Fruit fly (Drosophila melanogaster) whole organism, embryonic: ENCODE results near the gene ninaE.

ENCODE experiments used
- Ada2b ChIP-seq: fragments of 200-800 bp; sonication (Bioruptor generic); IDR thresholded peaks from 2 replicates; pipeline ENCODE4 v1.3.6; 2022; ENCODE audit warnings: missing biosample characterization, missing genetic modification characterization
- Aef1 ChIP-seq: fragments of 200-800 bp; sonication (Bioruptor generic); IDR thresholded peaks from 3 replicates; pipeline ENCODE4 v1.3.6; 2022; ENCODE audit warnings: missing biosample characterization, missing genetic modification characterization
- CG10959 ChIP-seq: fragments of 200-800 bp; sonication (Bioruptor generic); IDR thresholded peaks from 2 replicates; pipeline ENCODE4 v1.3.6; 2022; ENCODE audit warnings: missing biosample characterization, missing genetic modification characterization
- CG14965 ChIP-seq: fragments of 200-800 bp; sonication (Bioruptor generic); optimal IDR thresholded peaks from 2 replicates; lab custom pipeline; 2016; ENCODE audit warnings: missing biosample characterization, missing genetic modification characterization, borderline replicate concordance
- CG15011 ChIP-seq: fragments of 200-800 bp; sonication (Bioruptor generic); optimal IDR thresholded peaks from 3 replicates; lab custom pipeline; 2018; ENCODE audit warnings: missing biosample characterization, mild to moderate bottlenecking, missing genetic modification characterization
- CG15601 ChIP-seq: fragments of 200-800 bp; sonication (Bioruptor generic); optimal IDR thresholded peaks from 3 replicates; lab custom pipeline; 2019; ENCODE audit warnings: missing biosample characterization, mild to moderate bottlenecking, missing genetic modification characterization, moderate library complexity
- CG1792 ChIP-seq: fragments of 200-800 bp; sonication (Bioruptor generic); optimal IDR thresholded peaks from 2 replicates; lab custom pipeline; 2016; ENCODE audit warnings: missing biosample characterization, missing genetic modification characterization
- CG18011 ChIP-seq: fragments of 200-800 bp; sonication (Bioruptor generic); optimal IDR thresholded peaks from 2 replicates; lab custom pipeline; 2017; ENCODE audit warnings: missing biosample characterization, missing genetic modification characterization, mild to moderate bottlenecking, moderate library complexity, missing genotype
- CG18764 ChIP-seq: fragments of 200-800 bp; sonication (Bioruptor generic); optimal IDR thresholded peaks from 3 replicates; lab custom pipeline; 2016; ENCODE audit warnings: missing biosample characterization, missing genetic modification characterization
- CG2116 ChIP-seq: fragments of 200-800 bp; sonication (Bioruptor generic); optimal IDR thresholded peaks from 3 replicates; lab custom pipeline; 2018; ENCODE audit warnings: missing biosample characterization, mild to moderate bottlenecking, missing genetic modification characterization
- CG3065 ChIP-seq: fragments of 200-800 bp; sonication (Bioruptor generic); optimal IDR thresholded peaks from 2 replicates; lab custom pipeline; 2016; ENCODE audit warnings: missing biosample characterization, missing genetic modification characterization
- CG31224 ChIP-seq: fragments of 200-800 bp; sonication (Bioruptor generic); IDR thresholded peaks from 2 replicates; pipeline ENCODE4 v1.3.6; 2022; ENCODE audit warnings: missing biosample characterization, missing genetic modification characterization
- CG31388 ChIP-seq: fragments of 200-800 bp; sonication (Bioruptor generic); optimal IDR thresholded peaks from 2 replicates; lab custom pipeline; 2016; ENCODE audit warnings: missing biosample characterization, missing genetic modification characterization
- CG34224 ChIP-seq: fragments of 200-800 bp; sonication (Bioruptor generic); IDR thresholded peaks from 3 replicates; pipeline ENCODE4 v1.3.6; 2022; ENCODE audit warnings: missing biosample characterization, missing genetic modification characterization; ENCODE audit not compliant: partially characterized antibody
- CG4282 ChIP-seq: fragments of 200-800 bp; sonication (Bioruptor generic); optimal IDR thresholded peaks from 2 replicates; lab custom pipeline; 2016; ENCODE audit warnings: missing biosample characterization, missing genetic modification characterization
- CG4360 ChIP-seq: fragments of 200-800 bp; sonication (Bioruptor generic); IDR thresholded peaks from 2 replicates; pipeline ENCODE4 v1.3.6; 2022; ENCODE audit warnings: missing biosample characterization, missing genetic modification characterization
- CG4404 ChIP-seq: fragments of 200-800 bp; sonication (Bioruptor generic); IDR thresholded peaks from 2 replicates; pipeline ENCODE4 v1.3.6; 2022; ENCODE audit warnings: missing biosample characterization, missing genetic modification characterization
- CG4820 ChIP-seq: fragments of 200-800 bp; sonication (Bioruptor generic); optimal IDR thresholded peaks from 3 replicates; lab custom pipeline; 2016; ENCODE audit warnings: missing biosample characterization, missing genetic modification characterization
- CG6791 ChIP-seq: fragments of 200-800 bp; sonication (Bioruptor generic); IDR thresholded peaks from 3 replicates; pipeline ENCODE4 v1.3.6; 2022; ENCODE audit warnings: missing biosample characterization, missing genetic modification characterization; ENCODE audit not compliant: partially characterized antibody
- CG8388 ChIP-seq: fragments of 200-800 bp; sonication (Bioruptor generic); optimal IDR thresholded peaks from 2 replicates; lab custom pipeline; 2019; ENCODE audit warnings: missing biosample characterization, mild to moderate bottlenecking, missing genetic modification characterization, moderate library complexity
- CG9215 ChIP-seq: fragments of 200-800 bp; sonication (Bioruptor generic); IDR thresholded peaks from 2 replicates; pipeline ENCODE4 v1.3.6; 2022; ENCODE audit warnings: missing biosample characterization, missing genetic modification characterization
- CG9609 ChIP-seq: fragments of 200-800 bp; sonication (Bioruptor generic); optimal IDR thresholded peaks from 3 replicates; lab custom pipeline; 2016; ENCODE audit warnings: missing biosample characterization, missing genetic modification characterization
- CG9876 ChIP-seq: fragments of 200-800 bp; sonication (Bioruptor generic); optimal IDR thresholded peaks from 2 replicates; lab custom pipeline; 2016; ENCODE audit warnings: missing biosample characterization, missing genetic modification characterization
- CTCF ChIP-seq: fragments of 200-800 bp; sonication (Bioruptor generic); optimal IDR thresholded peaks from 2 replicates; lab custom pipeline; 2017; ENCODE audit warnings: missing biosample characterization, mild to moderate bottlenecking, missing genetic modification characterization, moderate library complexity
- Chrac-16 ChIP-seq: fragments of 200-800 bp; sonication (Bioruptor generic); optimal IDR thresholded peaks from 3 replicates; lab custom pipeline; 2016; ENCODE audit warnings: missing biosample characterization, missing genetic modification characterization
- D ChIP-seq, 2 experiments: fragments of 200-800 bp in 1 of 2; fragments of >200 bp in 1 of 2; sonication (Bioruptor generic) in 1 of 2; optimal IDR thresholded peaks; 2 replicates in 1 of 2; 3 replicates in 1 of 2; lab custom pipeline; 2017; ENCODE audit warnings: mild to moderate bottlenecking in 1 of 2, missing biosample characterization in 1 of 2, missing genetic modification characterization in 1 of 2, missing genetic modification reagents in 1 of 2
- Elba2 ChIP-seq: fragments of 200-800 bp; sonication (Bioruptor generic); optimal IDR thresholded peaks from 3 replicates; lab custom pipeline; 2016; ENCODE audit warnings: missing biosample characterization, missing genetic modification characterization
- Mad ChIP-seq: fragments of 200-800 bp; sonication (Bioruptor generic); optimal IDR thresholded peaks from 2 replicates; lab custom pipeline; 2016; ENCODE audit warnings: missing biosample characterization, missing genetic modification characterization
- Myb ChIP-seq: fragments of 200-800 bp; sonication (Bioruptor generic); optimal IDR thresholded peaks from 2 replicates; lab custom pipeline; 2016; ENCODE audit warnings: missing biosample characterization, missing genetic modification characterization
- Rx ChIP-seq: fragments of 200-800 bp; sonication (Bioruptor generic); IDR thresholded peaks from 2 replicates; pipeline ENCODE4 v1.3.6; 2022; ENCODE audit warnings: missing biosample characterization, missing genetic modification characterization
- Six4 ChIP-seq: fragments of 200-800 bp; sonication (Bioruptor generic); optimal IDR thresholded peaks from 2 replicates; lab custom pipeline; 2016; ENCODE audit warnings: missing biosample characterization, missing genetic modification characterization
- Stat92E ChIP-seq, 3 experiments: fragments of >200 bp in 2 of 3; fragments of 200-800 bp in 1 of 3; sonication (Bioruptor generic) in 1 of 3; optimal IDR thresholded peaks; 2 replicates each; lab custom pipeline; 2017 to 2019; ENCODE audit warnings: missing biosample characterization in 3 of 3, missing genetic modification characterization in 3 of 3, mild to moderate bottlenecking in 1 of 3, moderate library complexity in 1 of 3
- Tbp ChIP-seq: fragments of >200 bp; optimal IDR thresholded peaks from 2 replicates; lab custom pipeline; 2018; ENCODE audit warnings: missing biosample characterization, missing genetic modification characterization
- Trl ChIP-seq, 3 experiments: fragments of >200 bp in 2 of 3; fragments of 200-800 bp in 1 of 3; sonication (Bioruptor generic) in 1 of 3; optimal IDR thresholded peaks; 2 replicates in 1 of 3; 3 replicates in 2 of 3; lab custom pipeline; 2016 to 2017; ENCODE audit warnings: missing biosample characterization in 1 of 3, missing genetic modification characterization in 1 of 3
- Xrp1 ChIP-seq: fragments of 200-800 bp; sonication (Bioruptor generic); IDR thresholded peaks from 2 replicates; pipeline ENCODE4 v1.3.6; 2022; ENCODE audit warnings: missing biosample characterization, missing genetic modification characterization
- amos ChIP-seq: fragments of 200-800 bp; sonication (Bioruptor generic); IDR thresholded peaks from 2 replicates; pipeline ENCODE4 v1.3.6; 2022; ENCODE audit warnings: missing biosample characterization, missing genetic modification characterization; ENCODE audit not compliant: partially characterized antibody
- ash1 ChIP-seq: fragments of 200-800 bp; sonication (Bioruptor generic); optimal IDR thresholded peaks from 2 replicates; lab custom pipeline; 2018; ENCODE audit warnings: missing biosample characterization, mild to moderate bottlenecking, missing genetic modification characterization
- bbx ChIP-seq: fragments of 200-800 bp; sonication (Bioruptor generic); IDR thresholded peaks from 2 replicates; pipeline ENCODE4 v1.3.6; 2022; ENCODE audit warnings: missing biosample characterization, missing genetic modification characterization; ENCODE audit not compliant: partially characterized antibody
- corto ChIP-seq: fragments of 200-800 bp; sonication (Bioruptor generic); optimal IDR thresholded peaks from 2 replicates; lab custom pipeline; 2016; ENCODE audit warnings: missing biosample characterization, mild to moderate bottlenecking, missing genetic modification characterization, moderate library complexity
- crol ChIP-seq: fragments of 200-800 bp; sonication (Bioruptor generic); IDR thresholded peaks from 2 replicates; pipeline ENCODE4 v1.3.6; 2022; ENCODE audit warnings: missing biosample characterization, missing genetic modification characterization
- disco-r ChIP-seq: fragments of 200-800 bp; sonication (Bioruptor generic); optimal IDR thresholded peaks from 2 replicates; lab custom pipeline; 2016; ENCODE audit warnings: missing biosample characterization, missing genetic modification characterization
- dm ChIP-seq: fragments of 200-800 bp; sonication (Bioruptor generic); optimal IDR thresholded peaks from 3 replicates; lab custom pipeline; 2016; ENCODE audit warnings: missing biosample characterization, missing genetic modification characterization
- dysf ChIP-seq: fragments of 200-800 bp; sonication (Bioruptor generic); IDR thresholded peaks from 3 replicates; pipeline ENCODE4 v1.3.6; 2022; ENCODE audit warnings: missing biosample characterization, missing genetic modification characterization
- hth ChIP-seq: fragments of >200 bp; optimal IDR thresholded peaks from 2 replicates; lab custom pipeline; 2017; ENCODE audit warnings: inconsistent platforms
- jing ChIP-seq: fragments of 200-800 bp; sonication (Bioruptor generic); optimal IDR thresholded peaks from 2 replicates; lab custom pipeline; 2018; ENCODE audit warnings: missing biosample characterization, mild to moderate bottlenecking, missing genetic modification characterization
- pb ChIP-seq: fragments of 200-800 bp; sonication (Bioruptor generic); optimal IDR thresholded peaks from 3 replicates; lab custom pipeline; 2016; ENCODE audit warnings: missing biosample characterization, missing genetic modification characterization
- sc ChIP-seq, 3 experiments: fragments of >200 bp in 2 of 3; fragments of 200-800 bp in 1 of 3; sonication (Bioruptor generic) in 1 of 3; optimal IDR thresholded peaks; 2 replicates in 2 of 3; 3 replicates in 1 of 3; lab custom pipeline; 2017; ENCODE audit warnings: mild to moderate bottlenecking in 1 of 3, missing biosample characterization in 1 of 3, missing genetic modification characterization in 1 of 3, missing genetic modification reagents in 1 of 3
- so ChIP-seq: fragments of 200-800 bp; sonication (Bioruptor generic); IDR thresholded peaks from 3 replicates; pipeline ENCODE4 v1.3.6; 2022; ENCODE audit warnings: missing biosample characterization, missing genetic modification characterization
- stwl ChIP-seq: fragments of 200-800 bp; sonication (Bioruptor generic); optimal IDR thresholded peaks from 3 replicates; lab custom pipeline; 2018; ENCODE audit warnings: missing biosample characterization, mild to moderate bottlenecking, missing genetic modification characterization, moderate library complexity
- tio ChIP-seq: fragments of 200-800 bp; sonication (Bioruptor generic); optimal IDR thresholded peaks from 2 replicates; lab custom pipeline; 2017; ENCODE audit warnings: missing biosample characterization, missing genetic modification characterization, inconsistent platforms

ninaE gene

DNA sequence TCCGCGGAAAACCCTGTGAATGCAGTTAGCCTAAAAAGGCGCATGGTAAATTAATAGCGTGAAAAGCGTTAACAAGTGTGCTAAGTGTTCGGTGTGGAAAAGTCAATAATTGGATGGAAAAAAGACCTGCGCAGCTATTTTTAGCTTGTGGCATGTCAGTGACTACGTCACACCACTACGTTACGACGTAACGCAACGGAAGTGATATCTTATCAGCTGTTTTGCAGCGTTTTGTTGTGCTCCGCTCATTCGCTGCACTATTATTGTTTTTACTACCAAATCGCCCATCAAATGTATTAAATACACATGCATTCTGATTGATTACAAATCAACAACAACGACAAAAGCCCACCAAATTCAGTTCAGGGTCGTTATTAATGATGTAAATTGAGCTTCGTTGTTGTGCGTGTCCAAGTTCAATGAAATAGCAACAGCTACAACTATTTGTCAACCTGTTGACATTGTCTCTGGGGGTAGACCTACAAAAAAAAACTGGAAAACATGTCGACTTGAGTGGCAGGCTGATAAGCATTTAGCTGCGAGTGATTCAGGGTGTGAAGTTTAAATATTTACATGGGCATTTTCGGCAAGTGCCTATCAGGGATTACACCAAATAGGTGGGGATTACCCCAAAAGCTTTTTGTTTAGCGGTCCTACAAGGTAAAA is 40.3 kb downstream of the ninaE start (continued):
- TF ChIP-seq stwl = no peak
- no peak for TF ChIP-seq Aef1 (GFP tag; lab: Robert Waterston, UW)
- TF ChIP-seq corto (GFP tag; lab: Kevin White, UChicago) = no peak
- TF ChIP-seq CG34224 (GFP tag; lab: Robert Waterston, UW) = no peak
- TF ChIP-seq hth (lab: Kevin White, UChicago) = no peak
- no peak for TF ChIP-seq Mad (GFP tag; lab: Kevin White, UChicago)
- no peak for TF ChIP-seq D (optimal IDR thresholded peaks at IDR 0.05; lab: Kevin White, UChicago)
- TF ChIP-seq D (GFP tag; optimal IDR thresholded peaks at IDR 0.05; lab: Kevin White, UChicago) = no peak
- no peak for TF ChIP-seq CG1792 (GFP tag; lab: Kevin White, UChicago)
- TF ChIP-seq Chrac-16 (GFP tag; lab: Kevin White, UChicago) = no peak
- no peak for TF ChIP-seq CG4404 (GFP tag; lab: Robert Waterston, UW)
- TF ChIP-seq so = peak; percentile 48; the same call in 1 of the 3 replicates
- no peak for TF ChIP-seq CG14965
- no peak for TF ChIP-seq CTCF (GFP tag; lab: Kevin White, UChicago)
- no peak for TF ChIP-seq Ada2b (GFP tag; lab: Robert Waterston, UW)
- no peak for TF ChIP-seq CG3065
- TF ChIP-seq CG18011 (GFP tag; lab: Kevin White, UChicago) = no peak
- no peak for TF ChIP-seq tio (GFP tag; lab: Kevin White, UChicago)
- peak; percentile 19 for TF ChIP-seq disco-r (GFP tag; lab: Kevin White, UChicago)
- no peak for TF ChIP-seq bbx
- TF ChIP-seq ash1 (GFP tag; lab: Kevin White, UChicago) = no peak
- TF ChIP-seq amos = no peak
- TF ChIP-seq Stat92E (GFP tag; optimal IDR thresholded peaks at IDR 0.05; lab: Kevin White, UChicago) = no peak
- TF ChIP-seq Rx (GFP tag; lab: Robert Waterston, UW) = no peak
- TF ChIP-seq CG4360 = no peak; the same call in 1 of the 2 replicates
- no peak; the same call in 1 of the 2 replicates for TF ChIP-seq Xrp1 (GFP tag; lab: Robert Waterston, UW)
- TF ChIP-seq CG2116 (GFP tag; lab: Kevin White, UChicago) = peak; percentile 9
- no peak for TF ChIP-seq Tbp (GFP tag; lab: Kevin White, UChicago)
- TF ChIP-seq CG15601 (tag; lab: Kevin White, UChicago) = peak; percentile 80
- TF ChIP-seq CG31224 (GFP tag; lab: Robert Waterston, UW) = no peak
- TF ChIP-seq CG31388 (GFP tag; lab: Kevin White, UChicago) = no peak
- no peak for TF ChIP-seq jing (GFP tag; lab: Kevin White, UChicago)
- TF ChIP-seq Myb (GFP tag; lab: Kevin White, UChicago) = no peak
- no peak for TF ChIP-seq CG18764 (GFP tag; lab: Kevin White, UChicago)
- no peak for TF ChIP-seq Trl (optimal IDR thresholded peaks at IDR 0.05; lab: Kevin White, UChicago)
- TF ChIP-seq Trl (GFP tag; optimal IDR thresholded peaks at IDR 0.05; lab: Kevin White, UChicago) = no peak
- no peak for TF ChIP-seq CG4282 (GFP tag; lab: Kevin White, UChicago)
- TF ChIP-seq sc (optimal IDR thresholded peaks at IDR 0.05; lab: Kevin White, UChicago) = no peak
- TF ChIP-seq sc (GFP tag; optimal IDR thresholded peaks at IDR 0.05; lab: Kevin White, UChicago) = peak; percentile 12
- TF ChIP-seq CG9609 (GFP tag; lab: Kevin White, UChicago) = no peak
- TF ChIP-seq Six4 (GFP tag; lab: Kevin White, UChicago) = no peak
- TF ChIP-seq CG10959 (GFP tag; lab: Robert Waterston, UW) = no peak
- TF ChIP-seq crol (GFP tag; lab: Robert Waterston, UW) = no peak
- no peak for TF ChIP-seq dysf (GFP tag; lab: Robert Waterston, UW)
- TF ChIP-seq dm = no peak
- no peak for TF ChIP-seq Elba2 (GFP tag; lab: Kevin White, UChicago)
- no peak for TF ChIP-seq CG9876 (GFP tag; lab: Kevin White, UChicago)
- TF ChIP-seq CG8388 = peak; percentile 19
- no peak for TF ChIP-seq CG6791 (GFP tag; lab: Robert Waterston, UW)
- TF ChIP-seq CG15011 (GFP tag; lab: Kevin White, UChicago) = no peak
- no peak for TF ChIP-seq pb (GFP tag; lab: Kevin White, UChicago)
- TF ChIP-seq CG4820 = no peak
- TF ChIP-seq CG9215 (GFP tag; lab: Robert Waterston, UW) = no peak
